Worm (Caenorhabditis elegans): Measurements from ENCODE around the gene fip-1.

fip-1 gene

DNA sequence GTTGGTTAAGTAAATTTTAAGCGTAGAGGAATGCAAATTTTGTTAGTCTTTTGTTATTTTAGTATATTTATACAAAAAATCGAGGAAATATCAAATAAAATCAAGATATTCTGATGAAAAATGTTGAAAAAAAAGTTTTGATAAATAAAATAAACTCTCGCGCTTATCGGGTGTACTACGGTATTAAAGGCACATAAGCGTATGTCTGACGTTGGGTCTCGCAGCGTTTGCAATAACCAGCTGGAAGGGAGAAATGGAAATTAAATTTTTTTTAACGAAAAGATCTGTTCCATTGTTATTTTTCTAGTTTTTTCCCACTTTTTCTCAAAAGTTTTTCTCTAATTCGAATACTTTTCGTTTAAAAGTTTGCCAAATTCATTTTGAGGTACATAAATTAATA, 49.6 kb downstream of the fip-1 start:
- peak; percentile 88 for TF ChIP-seq lsl-1 (GFP tag; optimal IDR thresholded peaks at IDR 0.05)
- TF ChIP-seq lin-54 (GFP tag; optimal IDR thresholded peaks at IDR 0.05), result peak; percentile 26
- peak; percentile 82 for TF ChIP-seq madf-8 (GFP tag; conservative IDR thresholded peaks at IDR 0.05)
- TF ChIP-seq T07F8.4 (tag; optimal IDR thresholded peaks at IDR 0.05), result no peak
- TF ChIP-seq snpc-1.3 (tag; optimal IDR thresholded peaks at IDR 0.05; ENCODE audit: insufficient read depth), result peak; percentile 22
- TF ChIP-seq nfya-1 (tag; optimal IDR thresholded peaks at IDR 0.05; ENCODE audit: borderline replicate concordance, insufficient read depth), result no peak
- TF ChIP-seq sea-2 (GFP tag; IDR thresholded peaks at IDR 0.05), result no peak
- TF ChIP-seq rcor-1 (GFP tag; IDR thresholded peaks at IDR 0.05), result 0 out of 2 replicates have a peak, but pooled peaks have one; percentile 13
- no peak for TF ChIP-seq nfya-2 (GFP tag; IDR thresholded peaks at IDR 0.05)
- TF ChIP-seq gei-17 (GFP tag; optimal IDR thresholded peaks at IDR 0.05), result no peak
- TF ChIP-seq D2030.7 (GFP tag; IDR thresholded peaks at IDR 0.05), result peak; percentile 52; the same call in 1 of the 2 replicates
- TF ChIP-seq mel-28 (tag; optimal IDR thresholded peaks at IDR 0.05; ENCODE audit: borderline replicate concordance), result no peak
- TF ChIP-seq F22D6.2 (tag; optimal IDR thresholded peaks at IDR 0.05), result no peak
- TF ChIP-seq F33H1.4 (GFP tag; IDR thresholded peaks at IDR 0.05), result peak; percentile 87
- no peak for TF ChIP-seq ama-1 (optimal IDR thresholded peaks at IDR 0.05)
- TF ChIP-seq ama-1 (GFP tag; optimal IDR thresholded peaks at IDR 0.05), result no peak
- TF ChIP-seq xnd-1 (tag; optimal IDR thresholded peaks at IDR 0.05), result peak; percentile 80
- no peak for TF ChIP-seq lin-26 (GFP tag; IDR thresholded peaks at IDR 0.05)
- TF ChIP-seq unc-130 (GFP tag; optimal IDR thresholded peaks at IDR 0.05), result no peak
- no peak for TF ChIP-seq dox-1 (GFP tag; IDR thresholded peaks at IDR 0.05)
- TF ChIP-seq K11D2.4 (GFP tag; IDR thresholded peaks at IDR 0.05), result no peak
- TF ChIP-seq snpc-4 (GFP tag; optimal IDR thresholded peaks at IDR 0.05), result peak; percentile 16
- peak in 1 of 4 experiments; percentile 1 for TF ChIP-seq snpc-4 (tag; optimal IDR thresholded peaks at IDR 0.05)
- peak; percentile 27; the same call in 1 of the 2 replicates for TF ChIP-seq ceh-91 (GFP tag; IDR thresholded peaks at IDR 0.05)
- no peak for TF ChIP-seq him-1 (tag; optimal IDR thresholded peaks at IDR 0.05)
- TF ChIP-seq efl-1 (GFP tag; optimal IDR thresholded peaks at IDR 0.05), result peak; percentile 78
- no peak for TF ChIP-seq pbrm-1 (GFP tag; IDR thresholded peaks at IDR 0.05)
- no peak for TF ChIP-seq die-1 (tag; optimal IDR thresholded peaks at IDR 0.05)
- TF ChIP-seq zim-3 (tag; optimal IDR thresholded peaks at IDR 0.05), result no peak
- TF ChIP-seq ceh-79 (tag; optimal IDR thresholded peaks at IDR 0.05), result no peak
- TF ChIP-seq nhr-90 (tag; optimal IDR thresholded peaks at IDR 0.05), result no peak
- peak; percentile 92 for TF ChIP-seq madf-6 (GFP tag; IDR thresholded peaks at IDR 0.05)

DNA sequence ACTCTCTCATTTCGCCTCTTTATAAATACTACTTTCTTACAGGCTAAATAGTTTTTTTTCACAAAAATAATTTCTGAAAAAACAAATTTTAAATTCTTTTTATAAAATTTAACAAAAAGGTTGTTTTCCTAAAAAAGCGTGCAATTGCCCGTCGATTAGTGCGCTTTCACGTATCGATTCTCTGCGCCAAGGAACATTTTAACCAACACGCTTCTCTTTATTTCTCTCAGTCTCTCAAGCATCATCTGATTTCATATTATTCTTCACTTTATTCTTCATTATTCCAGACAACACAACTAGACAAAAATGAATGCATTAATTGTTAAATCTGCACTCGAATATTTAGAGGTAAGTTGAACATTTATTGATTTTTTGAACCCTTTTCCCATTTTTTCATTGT, 50.1 kb downstream of the fip-1 start, which contains the start of gene B0303.4:
TSS of gene B0303.4 (plus strand) at position 196 of the 400 bp plus-strand sequence.
- TF ChIP-seq K11D2.4 (GFP tag; IDR thresholded peaks at IDR 0.05) (no peak), F22D6.2 (tag; optimal IDR thresholded peaks at IDR 0.05) (no peak), bed-1 (GFP tag; IDR thresholded peaks at IDR 0.05) (no peak), cebp-1 (GFP tag; IDR thresholded peaks at IDR 0.05) (no peak), cebp-1 (tag; optimal IDR thresholded peaks at IDR 0.05) (peak; percentile 36), attf-5 (GFP tag; optimal IDR thresholded peaks at IDR 0.05) (peak; percentile 70), hmg-1.2 (GFP tag; IDR thresholded peaks at IDR 0.05) (peak; percentile 38; the same call in 1 of the 2 replicates), nhr-179 (tag; optimal IDR thresholded peaks at IDR 0.05) (no peak), F49E8.2 (tag; optimal IDR thresholded peaks at IDR 0.05; ENCODE audit: insufficient read depth) (no peak), Y95B8A.8 (GFP tag; IDR thresholded peaks at IDR 0.05) (no peak), ceh-100 (GFP tag; IDR thresholded peaks at IDR 0.05) (no peak), F23B12.7 (tag; optimal IDR thresholded peaks at IDR 0.05; ENCODE audit: insufficient read depth) (no peak), ets-4 (GFP tag; optimal IDR thresholded peaks at IDR 0.05) (no peak), tlf-1 (GFP tag; optimal IDR thresholded peaks at IDR 0.05) (no peak), nhr-80 (tag; optimal IDR thresholded peaks at IDR 0.05) (peak; percentile 24), hlh-12 (tag; optimal IDR thresholded peaks at IDR 0.05) (no peak), die-1 (tag; optimal IDR thresholded peaks at IDR 0.05) (no peak), tbp1 (GFP tag; optimal IDR thresholded peaks at IDR 0.05) (no peak), madf-10 (tag; optimal IDR thresholded peaks at IDR 0.05) (no peak), rcor-1 (GFP tag; IDR thresholded peaks at IDR 0.05) (no peak), lin-35 (GFP tag; optimal IDR thresholded peaks at IDR 0.05) (peak in 1 of 3 experiments; percentile 51)

All from whole organism, young adult.